Worm (Caenorhabditis elegans) whole organism, L4 larva: Measurements from ENCODE around the gene R07E3.7.

ENCODE experiments used
- F44E2.7 ChIP-seq: fragments of 200-800 bp; sonication (Bioruptor generic); IDR thresholded peaks from 2 replicates; pipeline ENCODE4 v2.1.2; 2022; ENCODE audit warnings: missing genetic modification characterization, missing compliant biosample characterization
- R02D3.7 ChIP-seq: fragments of 150-350 bp; sonication (generic microtip); optimal IDR thresholded peaks from 3 replicates; lab custom pipeline; 2014; ENCODE audit warnings: missing biosample characterization, missing genetic modification characterization
- T26A8.4 ChIP-seq: fragments of 200-800 bp; sonication (Bioruptor generic); IDR thresholded peaks from 2 replicates; pipeline ENCODE4 v1.3.6; 2022; ENCODE audit warnings: missing genetic modification characterization, missing compliant biosample characterization
- Y75B8A.6 ChIP-seq: fragments of 200-800 bp; sonication (Bioruptor generic); IDR thresholded peaks from 2 replicates; pipeline ENCODE4 v1.3.6; 2022; ENCODE audit warnings: missing genetic modification reagents, missing genetic modification characterization, missing compliant biosample characterization
- ZK337.2 ChIP-seq: fragments of 200-800 bp; sonication (Bioruptor generic); IDR thresholded peaks from 2 replicates; pipeline ENCODE4 v1.3.6; 2022; ENCODE audit warnings: missing genetic modification reagents, missing genetic modification characterization, missing compliant biosample characterization
- aha-1 ChIP-seq: fragments of 150-350 bp; peaks from one replicate; lab custom pipeline; 2014; ENCODE audit warnings: missing biosample characterization, missing genetic modification characterization
- aly-2 ChIP-seq: sonication (generic microtip); optimal IDR thresholded peaks from 2 replicates; lab custom pipeline; 2018; ENCODE audit warnings: missing biosample characterization, missing genetic modification characterization
- arid-1 ChIP-seq: fragments of 200-800 bp; sonication (Bioruptor generic); conservative IDR thresholded peaks from 2 replicates; pipeline ENCODE4 v1.3.6; 2022; ENCODE audit warnings: missing genetic modification reagents, missing genetic modification characterization, missing compliant biosample characterization
- ceh-62 ChIP-seq: sonication (generic microtip); optimal IDR thresholded peaks from 2 replicates; lab custom pipeline; 2017; ENCODE audit warnings: missing biosample characterization, missing genetic modification characterization
- ceh-82 ChIP-seq: sonication (generic microtip); optimal IDR thresholded peaks from 2 replicates; lab custom pipeline; 2017; ENCODE audit warnings: missing biosample characterization, missing genetic modification characterization
- dmd-6 ChIP-seq: fragments of 200-800 bp; sonication (Bioruptor generic); IDR thresholded peaks from 2 replicates; pipeline ENCODE4 v1.3.6; 2022; ENCODE audit warnings: missing genetic modification reagents, missing genetic modification characterization, missing compliant biosample characterization
- dpl-1 ChIP-seq: fragments of 150-350 bp; optimal IDR thresholded peaks from 2 replicates; lab custom pipeline; 2014; ENCODE audit warnings: missing biosample characterization, missing genetic modification reagents, missing genetic modification characterization
- dve-1 ChIP-seq: sonication (generic microtip); optimal IDR thresholded peaks from 2 replicates; lab custom pipeline; 2017; ENCODE audit warnings: antibody characterized with exemption, mild to moderate bottlenecking, missing genetic modification characterization, missing compliant biosample characterization; ENCODE audit not compliant: insufficient read depth
- egl-43 ChIP-seq: fragments of 200-800 bp; sonication (Bioruptor generic); IDR thresholded peaks from 2 replicates; pipeline ENCODE4 v1.3.6; 2022; ENCODE audit warnings: missing genetic modification reagents, missing genetic modification characterization, missing compliant biosample characterization
- fkh-10 ChIP-seq: fragments of 150-350 bp; optimal IDR thresholded peaks from 2 replicates; lab custom pipeline; 2014; ENCODE audit warnings: missing biosample characterization, missing genetic modification reagents, missing genetic modification characterization
- fos-1 ChIP-seq: fragments of 150-350 bp; optimal IDR thresholded peaks from 2 replicates; lab custom pipeline; 2014; ENCODE audit warnings: missing biosample characterization, missing genetic modification characterization
- hlh-11 ChIP-seq: fragments of 200-800 bp; sonication (Bioruptor generic); optimal IDR thresholded peaks from 2 replicates; lab custom pipeline; 2018; ENCODE audit warnings: mild to moderate bottlenecking, missing genetic modification characterization, missing compliant biosample characterization
- hlh-30 ChIP-seq: sonication (generic microtip); optimal IDR thresholded peaks from 2 replicates; lab custom pipeline; 2017; ENCODE audit warnings: antibody characterized with exemption, mild to moderate bottlenecking, missing genetic modification characterization, missing compliant biosample characterization; ENCODE audit not compliant: insufficient read depth
- hmg-1.1 ChIP-seq: fragments of 200-800 bp; sonication (Bioruptor generic); IDR thresholded peaks from 2 replicates; pipeline ENCODE4 v1.3.6; 2022; ENCODE audit warnings: missing genetic modification reagents, missing genetic modification characterization, missing compliant biosample characterization
- jun-1 ChIP-seq: fragments of 150-350 bp; optimal IDR thresholded peaks from 2 replicates; lab custom pipeline; 2014; ENCODE audit warnings: missing biosample characterization, missing genetic modification reagents, missing genetic modification characterization
- lim-7 ChIP-seq: fragments of 200-800 bp; sonication (Bioruptor generic); IDR thresholded peaks from 2 replicates; pipeline ENCODE4 v1.3.6; 2022; ENCODE audit warnings: missing genetic modification characterization, missing compliant biosample characterization
- lin-38 ChIP-seq: fragments of 200-800 bp; sonication (Bioruptor generic); IDR thresholded peaks from 2 replicates; pipeline ENCODE4 v1.3.6; 2022; ENCODE audit warnings: missing genetic modification reagents, missing genetic modification characterization, missing compliant biosample characterization
- lir-3 ChIP-seq: sonication (generic microtip); optimal IDR thresholded peaks from 2 replicates; lab custom pipeline; 2016; ENCODE audit warnings: mild to moderate bottlenecking, missing genetic modification characterization, missing compliant biosample characterization
- madf-9 ChIP-seq: fragments of 200-800 bp; sonication (Bioruptor generic); conservative IDR thresholded peaks from 2 replicates; pipeline ENCODE4 v1.3.6; 2022; ENCODE audit warnings: missing genetic modification reagents, missing genetic modification characterization, missing compliant biosample characterization
- mep-1 ChIP-seq: fragments of 150-350 bp; sonication (generic microtip); optimal IDR thresholded peaks from 3 replicates; lab custom pipeline; 2014; ENCODE audit warnings: missing biosample characterization, missing genetic modification characterization
- mes-2 ChIP-seq: sonication (generic microtip); optimal IDR thresholded peaks from 2 replicates; lab custom pipeline; 2016; ENCODE audit warnings: missing genotype, mild to moderate bottlenecking, missing genetic modification characterization, missing compliant biosample characterization; ENCODE audit not compliant: poor library complexity, severe bottlenecking
- mxl-3 ChIP-seq: fragments of 200-800 bp; sonication (Bioruptor generic); optimal IDR thresholded peaks from 2 replicates; lab custom pipeline; 2018; ENCODE audit warnings: mild to moderate bottlenecking, missing genetic modification characterization, missing compliant biosample characterization
- nhr-25 ChIP-seq: sonication (generic microtip); optimal IDR thresholded peaks from 2 replicates; lab custom pipeline; 2017; ENCODE audit warnings: missing genetic modification characterization, mild to moderate bottlenecking, missing compliant biosample characterization, antibody characterized with exemption, moderate library complexity, borderline replicate concordance; ENCODE audit not compliant: insufficient read depth
- nhr-28 ChIP-seq: fragments of 150-350 bp; optimal IDR thresholded peaks from 2 replicates; lab custom pipeline; 2014; ENCODE audit warnings: missing biosample characterization, missing genetic modification characterization
- pha-4 ChIP-seq, 2 experiments: fragments of 150-350 bp in 1 of 2; fragments of 200-800 bp in 1 of 2; sonication (Bioruptor generic) in 1 of 2; IDR thresholded peaks in 1 of 2; optimal IDR thresholded peaks in 1 of 2; 2 replicates each; pipeline versions ENCODE4 v1.3.6 to Lab custom; 2014 to 2022; ENCODE audit warnings: missing genetic modification characterization in 2 of 2, missing genetic modification reagents in 2 of 2, missing biosample characterization in 1 of 2, missing compliant biosample characterization in 1 of 2
- pqm-1 ChIP-seq: sonication (generic microtip); optimal IDR thresholded peaks from 2 replicates; lab custom pipeline; 2017; ENCODE audit warnings: missing biosample characterization, missing genetic modification characterization
- rbr-2 ChIP-seq: sonication (generic microtip); optimal IDR thresholded peaks from 2 replicates; lab custom pipeline; 2016; ENCODE audit warnings: missing genotype, missing genetic modification characterization, missing compliant biosample characterization
- sdz-12 ChIP-seq: fragments of 200-800 bp; sonication (Bioruptor generic); optimal IDR thresholded peaks from 2 replicates; lab custom pipeline; 2018; ENCODE audit warnings: mild to moderate bottlenecking, missing genetic modification characterization, missing compliant biosample characterization
- snpc-1.2 ChIP-seq: fragments of 200-800 bp; sonication (Bioruptor generic); IDR thresholded peaks from 2 replicates; pipeline ENCODE4 v1.3.6; 2022; ENCODE audit warnings: missing genetic modification reagents, missing genetic modification characterization, missing compliant biosample characterization
- tag-97 ChIP-seq: fragments of 200-800 bp; sonication (Bioruptor generic); IDR thresholded peaks from 2 replicates; pipeline ENCODE4 v1.3.6; 2022; ENCODE audit warnings: missing genetic modification characterization, missing compliant biosample characterization
- tra-1 ChIP-seq: fragments of 200-800 bp; sonication (Bioruptor generic); IDR thresholded peaks from 2 replicates; pipeline ENCODE4 v1.3.6; 2022; ENCODE audit warnings: missing genetic modification reagents, missing genetic modification characterization, missing compliant biosample characterization
- unc-62 ChIP-seq, 3 experiments: fragments of 150-350 bp in 1 of 3; sonication (generic microtip); optimal IDR thresholded peaks in 2 of 3; peaks in 1 of 3; 1 replicate in 1 of 3; 2 replicates in 2 of 3; lab custom pipeline; 2014 to 2017; ENCODE audit warnings: missing biosample characterization in 3 of 3, missing genetic modification characterization in 3 of 3, missing genetic modification reagents in 3 of 3, missing genotype in 1 of 3
- zfp-2 ChIP-seq: sonication (generic microtip); optimal IDR thresholded peaks from 2 replicates; lab custom pipeline; 2016; ENCODE audit warnings: mild to moderate bottlenecking, missing genetic modification characterization, missing compliant biosample characterization
- zip-2 ChIP-seq: fragments of 150-350 bp; optimal IDR thresholded peaks from 2 replicates; lab custom pipeline; 2014; ENCODE audit warnings: missing biosample characterization, missing genetic modification characterization

R07E3.7 gene

ce11 chrX:10355650-10356049 is at the start of gene R07E3.7:
TSS of gene R07E3.7 (minus strand) at chrX:10355750.
- TF ChIP-seq hmg-1.1, result no peak
- TF ChIP-seq snpc-1.2 (GFP tag; lab: Robert Waterston, UW), result no peak
- TF ChIP-seq R02D3.7, result no peak
- no peak for TF ChIP-seq egl-43 (GFP tag; lab: Robert Waterston, UW)
- no peak for TF ChIP-seq arid-1 (GFP tag; lab: Robert Waterston, UW)
- no peak for TF ChIP-seq zfp-2
- no peak for TF ChIP-seq pqm-1
- no peak for TF ChIP-seq T26A8.4 (GFP tag; lab: Robert Waterston, UW)
- TF ChIP-seq dpl-1, result no peak
- TF ChIP-seq tag-97 (GFP tag; lab: Robert Waterston, UW), result no peak
- no peak for TF ChIP-seq nhr-25
- TF ChIP-seq pha-4 (GFP tag; IDR thresholded peaks at IDR 0.05; lab: Robert Waterston, UW), result no peak
- TF ChIP-seq pha-4 (tag; optimal IDR thresholded peaks at IDR 0.05; lab: Kevin White, UChicago), result no peak
- no peak for TF ChIP-seq madf-9
- TF ChIP-seq, all 104 proteins: peak for 0

- no peak for TF ChIP-seq zip-2
- no peak for TF ChIP-seq dve-1 (tag; lab: Kevin White, UChicago)
- no peak for TF ChIP-seq dmd-6
- TF ChIP-seq ZK337.2 (GFP tag; lab: Robert Waterston, UW), result no peak
- no peak for TF ChIP-seq ceh-62
- TF ChIP-seq unc-62 (GFP tag; optimal IDR thresholded peaks at IDR 0.05 in 1 of 2; lab: Kevin White, UChicago), result peak in 1 of 2 experiments; percentile 98
- TF ChIP-seq unc-62 (tag; optimal IDR thresholded peaks at IDR 0.05; lab: Kevin White, UChicago), result no peak
- TF ChIP-seq snpc-1.2 (GFP tag; lab: Robert Waterston, UW), result no peak
- TF ChIP-seq lin-38 (GFP tag; lab: Robert Waterston, UW), result no peak
- TF ChIP-seq, all 104 proteins: peak for 1
These were observed 48.5 kb upstream of the R07E3.7 start for ce11 chrX:10404051-10404450.

- TF ChIP-seq ceh-82 (tag; lab: Kevin White, UChicago), result no peak
- peak in 1 of 2 experiments; percentile 91 for TF ChIP-seq unc-62 (GFP tag; optimal IDR thresholded peaks at IDR 0.05 in 1 of 2; lab: Kevin White, UChicago)
- TF ChIP-seq unc-62 (tag; optimal IDR thresholded peaks at IDR 0.05; lab: Kevin White, UChicago), result no peak
These were observed 45.6 kb upstream of the R07E3.7 start for ce11 chrX:10401118-10401517.

ce11 chrX:10396509-10397292 is 41.2 kb upstream of the R07E3.7 start, which contains the start of gene pkn-1:
TSS of gene pkn-1 (plus strand) at chrX:10397242.
- TF ChIP-seq Y75B8A.6 (GFP tag; lab: Robert Waterston, UW), result no peak
- peak; percentile 53 for TF ChIP-seq hlh-30 (tag; lab: Kevin White, UChicago)
- no peak for TF ChIP-seq nhr-28 (tag; lab: Kevin White, UChicago)
- no peak for TF ChIP-seq pha-4 (GFP tag; IDR thresholded peaks at IDR 0.05; lab: Robert Waterston, UW)
- TF ChIP-seq pha-4 (tag; optimal IDR thresholded peaks at IDR 0.05; lab: Kevin White, UChicago), result peak; percentile 54
- TF ChIP-seq mes-2 (tag; lab: Kevin White, UChicago), result peak; percentile 35
- TF ChIP-seq unc-62 (GFP tag; optimal IDR thresholded peaks at IDR 0.05 in 1 of 2; lab: Kevin White, UChicago), result peak in 1 of 2 experiments; percentile 99
- no peak for TF ChIP-seq unc-62 (tag; optimal IDR thresholded peaks at IDR 0.05; lab: Kevin White, UChicago)
- peak; percentile 20 for TF ChIP-seq hlh-11 (tag; lab: Kevin White, UChicago)
- TF ChIP-seq aha-1, result no peak
- TF ChIP-seq egl-43 (GFP tag; lab: Robert Waterston, UW), result peak; percentile 62; the same call in 1 of the 2 replicates

- TF ChIP-seq mep-1 (tag; lab: Kevin White, UChicago), result peak; percentile 36
- no peak for TF ChIP-seq jun-1 (tag; lab: Kevin White, UChicago)
- TF ChIP-seq tag-97 (GFP tag; lab: Robert Waterston, UW), result no peak
- TF ChIP-seq nhr-28 (tag; lab: Kevin White, UChicago), result peak; percentile 28
- TF ChIP-seq fkh-10 (GFP tag; lab: Kevin White, UChicago), result no peak
- no peak for TF ChIP-seq hlh-30 (tag; lab: Kevin White, UChicago)
- peak; percentile 65 for TF ChIP-seq hlh-11 (tag; lab: Kevin White, UChicago)
- TF ChIP-seq madf-9, result no peak
- TF ChIP-seq sdz-12 (GFP tag; lab: Kevin White, UChicago), result no peak
- peak; percentile 47; the same call in 1 of the 2 replicates for TF ChIP-seq egl-43 (GFP tag; lab: Robert Waterston, UW)
- TF ChIP-seq rbr-2 (tag; lab: Kevin White, UChicago), result no peak
- peak; percentile 24 for TF ChIP-seq mxl-3 (GFP tag; lab: Kevin White, UChicago)
- TF ChIP-seq fos-1 (tag; lab: Kevin White, UChicago), result no peak
- TF ChIP-seq lir-3 (tag; lab: Kevin White, UChicago), result no peak
- no peak for TF ChIP-seq ZK337.2 (GFP tag; lab: Robert Waterston, UW)
- no peak for TF ChIP-seq F44E2.7 (GFP tag; lab: Robert Waterston, UW)
- no peak for TF ChIP-seq lim-7 (GFP tag; lab: Robert Waterston, UW)
- no peak for TF ChIP-seq aly-2
- TF ChIP-seq tra-1 (GFP tag; lab: Robert Waterston, UW), result no peak
- no peak for TF ChIP-seq nhr-25
These were observed 40.1 kb upstream of the R07E3.7 start for ce11 chrX:10395668-10396067.
